Worm (Caenorhabditis elegans): ENCODE data around the gene sri-26.
"Not testable (repeated sequence)": the region's sequence is repeated elsewhere in the genome, so short reads cannot be mapped to it uniquely, and the experiment has no call there.

Gene sri-26

ce11 chrV:15259904-15260303 lies 44.6 kb downstream of the sri-26 start, which contains the start of gene M01B2.8:
M01B2.8 (plus strand) TSS chrV:15260204.
- no peak for TF ChIP-seq peb-1 (tag; optimal IDR thresholded peaks at IDR 0.05)
- TF ChIP-seq crh-2 (tag; optimal IDR thresholded peaks at IDR 0.05), result no peak
- TF ChIP-seq elt-3 (tag; optimal IDR thresholded peaks at IDR 0.05), result no peak
- no peak for TF ChIP-seq F13H6.1 (tag; optimal IDR thresholded peaks at IDR 0.05)
- no peak for TF ChIP-seq lin-39 (tag; optimal IDR thresholded peaks at IDR 0.05)
- TF ChIP-seq nhr-77 (tag; optimal IDR thresholded peaks at IDR 0.05), result no peak

ce11 chrV:15262336-15262735 lies 47.1 kb downstream of the sri-26 start, which contains the start of gene M01B2.10:
M01B2.10 (minus strand) TSS chrV:15262436.
- not testable (repeated sequence) for TF ChIP-seq nhr-23, dmd-4, R02D3.7 (tag; optimal IDR thresholded peaks at IDR 0.05)

ce11 chrV:15264131-15264530 lies 48.9 kb downstream of the sri-26 start, which contains the start of gene M01B2.12:
M01B2.12 (minus strand) TSS chrV:15264231.
- TF ChIP-seq nhr-25 (tag; optimal IDR thresholded peaks at IDR 0.05), result no peak

ce11 chrV:15265814-15266213 lies 50.5 kb downstream of the sri-26 start, which contains the start of gene M01B2.13:
M01B2.13 (minus strand) TSS chrV:15265914.
- no peak for TF ChIP-seq nhr-21 (tag; optimal IDR thresholded peaks at IDR 0.05)
- no peak for TF ChIP-seq lin-11 (tag; optimal IDR thresholded peaks at IDR 0.05)
- no peak for TF ChIP-seq ztf-1 (GFP tag; conservative IDR thresholded peaks at IDR 0.05)
- no peak for TF ChIP-seq mbf-1 (tag; optimal IDR thresholded peaks at IDR 0.05)
- no peak for TF ChIP-seq fos-1 (tag; optimal IDR thresholded peaks at IDR 0.05)
- TF ChIP-seq nhr-23 (tag; optimal IDR thresholded peaks at IDR 0.05), result no peak
- no peak for TF ChIP-seq nhr-25 (tag; optimal IDR thresholded peaks at IDR 0.05)
- TF ChIP-seq skn-1 (tag; optimal IDR thresholded peaks at IDR 0.05), result no peak
- no peak for TF ChIP-seq mab-5 (tag; optimal IDR thresholded peaks at IDR 0.05)
- no peak for TF ChIP-seq C34F6.9 (tag; optimal IDR thresholded peaks at IDR 0.05)
- no peak for TF ChIP-seq zag-1 (tag; optimal IDR thresholded peaks at IDR 0.05)
- TF ChIP-seq nhr-12 (tag; optimal IDR thresholded peaks at IDR 0.05), result no peak
- no peak for TF ChIP-seq dmd-4 (tag; optimal IDR thresholded peaks at IDR 0.05)
- TF ChIP-seq unc-55 (GFP tag; optimal IDR thresholded peaks at IDR 0.05), result no peak
- no peak for TF ChIP-seq crh-2 (tag; optimal IDR thresholded peaks at IDR 0.05)
- no peak for TF ChIP-seq F13H6.1 (tag; optimal IDR thresholded peaks at IDR 0.05)
- TF ChIP-seq sma-3 (GFP tag; optimal IDR thresholded peaks at IDR 0.05), result no peak
- TF ChIP-seq ceh-82 (tag; optimal IDR thresholded peaks at IDR 0.05), result no peak
